Worm (Caenorhabditis elegans): ENCODE data around the gene clec-54.

Gene clec-54

DNA sequence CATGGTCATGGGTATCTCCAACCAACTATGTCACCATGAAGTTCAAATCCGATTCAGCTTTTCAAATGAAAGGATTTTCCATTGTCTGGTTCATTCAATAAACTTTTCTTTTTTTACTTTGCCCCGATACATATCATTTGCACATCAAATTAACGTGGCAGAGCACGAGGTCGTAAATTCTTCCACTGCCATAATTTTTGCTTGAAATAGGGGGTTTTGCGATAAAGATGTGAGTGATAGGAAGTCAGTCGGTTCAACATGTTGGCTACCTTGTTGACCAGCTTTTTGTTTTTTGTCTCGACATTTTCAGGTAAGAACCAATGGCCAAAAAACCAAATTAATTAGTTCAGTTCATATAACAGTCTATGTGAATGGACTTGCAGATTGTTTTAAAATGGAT is at the start of gene clec-54:
Gene clec-54, plus strand, starts transcription at position 224 of the 400 bp plus-strand sequence.
- TF ChIP-seq hnd-1 (tag; optimal IDR thresholded peaks at IDR 0.05): no peak

DNA sequence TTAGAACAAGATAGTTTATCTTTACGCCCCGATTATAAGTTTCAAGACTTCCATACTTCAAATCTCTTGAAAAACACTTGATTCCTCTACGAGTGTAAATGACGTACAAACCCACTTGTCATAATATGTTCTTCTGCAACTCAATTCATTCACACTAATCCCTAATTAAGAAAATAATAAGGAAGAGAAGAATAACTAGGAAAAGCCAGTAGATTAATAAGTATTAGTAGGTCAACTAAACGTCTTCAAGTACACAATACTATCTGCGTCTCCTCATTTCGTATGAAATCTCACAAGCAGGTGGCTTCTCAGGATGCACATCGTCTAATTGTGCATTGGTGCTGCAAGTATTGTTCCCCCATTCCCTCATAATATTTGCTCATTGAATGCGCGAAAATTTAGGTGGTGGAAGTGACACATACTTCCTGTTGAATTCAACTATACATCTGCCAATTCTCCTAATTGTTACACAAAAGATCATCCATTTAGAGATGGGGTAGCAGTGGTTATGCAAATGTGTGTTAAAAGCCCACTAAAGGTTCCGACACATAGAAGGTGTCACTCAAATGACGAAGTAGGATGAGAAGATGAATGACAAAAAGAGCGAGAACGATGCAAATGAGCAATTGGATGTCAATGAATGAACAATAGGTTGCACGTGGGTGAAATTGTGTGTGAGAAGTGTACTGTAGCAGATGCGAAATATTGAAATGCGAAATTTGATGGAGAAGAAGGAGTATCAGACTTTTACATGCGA is 49.5 kb upstream of the clec-54 start:
- peak; percentile 34 for TF ChIP-seq ceh-36 (tag; optimal IDR thresholded peaks at IDR 0.05)
- TF ChIP-seq tbx-37 (GFP tag; conservative IDR thresholded peaks at IDR 0.05): no peak
- no peak for TF ChIP-seq scrt-1 (GFP tag; IDR thresholded peaks at IDR 0.05)
- TF ChIP-seq tra-4 (tag; optimal IDR thresholded peaks at IDR 0.05): no peak

DNA sequence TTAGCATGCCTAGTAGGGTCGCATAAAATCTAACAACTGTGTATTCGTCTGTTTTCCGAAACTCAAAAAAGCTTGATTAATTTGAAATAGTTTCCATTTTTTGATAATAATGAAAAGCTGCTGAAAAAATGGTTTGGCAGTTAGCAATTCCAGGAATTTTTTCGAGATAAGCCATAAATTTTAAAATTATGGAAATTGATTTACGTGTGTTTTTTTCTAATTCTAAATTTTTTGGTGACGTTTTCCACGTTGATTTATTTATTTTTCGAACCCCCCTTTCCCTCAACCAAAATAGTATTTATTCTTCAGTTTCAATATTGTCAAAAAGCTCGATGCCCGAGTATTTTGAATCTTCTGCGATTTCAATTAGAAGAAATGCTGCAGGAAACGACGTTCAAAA is 47.8 kb upstream of the clec-54 start, which contains the start of gene F23B12.1:
Gene F23B12.1, plus strand, starts transcription at position 301 of the 400 bp plus-strand sequence.
- no peak for TF ChIP-seq hnd-1 (tag; optimal IDR thresholded peaks at IDR 0.05)
- TF ChIP-seq sea-1 (GFP tag; conservative IDR thresholded peaks at IDR 0.05): no peak
- TF ChIP-seq ets-7 (tag; optimal IDR thresholded peaks at IDR 0.05): no peak
- no peak for TF ChIP-seq ama-1 (optimal IDR thresholded peaks at IDR 0.05)
- TF ChIP-seq ceh-13 (GFP tag; optimal IDR thresholded peaks at IDR 0.05): no peak
- no peak for TF ChIP-seq B0310.2 (tag; optimal IDR thresholded peaks at IDR 0.05)
- TF ChIP-seq tra-4 (tag; optimal IDR thresholded peaks at IDR 0.05): no peak
- no peak for TF ChIP-seq pes-1 (GFP tag; IDR thresholded peaks at IDR 0.05)

DNA sequence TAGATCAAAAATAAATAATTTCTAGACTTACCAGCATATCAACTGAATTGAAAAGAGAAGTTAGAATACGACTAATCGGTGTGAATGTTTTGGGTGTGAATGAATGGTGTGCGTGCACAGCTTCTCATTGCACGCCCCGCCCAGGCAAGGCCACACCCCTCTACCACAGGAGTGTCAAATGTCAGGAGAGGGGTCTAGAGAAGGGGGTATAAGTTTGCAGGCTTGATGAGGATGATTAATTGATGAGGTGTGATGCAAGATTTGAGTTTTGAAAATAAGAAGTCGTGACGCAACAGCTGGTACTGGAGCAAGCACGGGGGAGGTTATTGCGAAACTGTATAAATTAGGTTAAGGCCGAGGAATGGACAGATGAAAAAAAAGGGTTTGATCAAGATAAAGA is 44.4 kb upstream of the clec-54 start, which contains the start of gene egl-1:
Gene egl-1, minus strand, starts transcription at position 101 of the 400 bp plus-strand sequence.
- no peak for TF ChIP-seq ceh-36 (tag; optimal IDR thresholded peaks at IDR 0.05)
- no peak for TF ChIP-seq aly-1 (tag; optimal IDR thresholded peaks at IDR 0.05)
- no peak for TF ChIP-seq tbx-37 (GFP tag; conservative IDR thresholded peaks at IDR 0.05)
- no peak for TF ChIP-seq tbx-11 (GFP tag; IDR thresholded peaks at IDR 0.05)
- TF ChIP-seq ama-1 (optimal IDR thresholded peaks at IDR 0.05): no peak
- TF ChIP-seq tra-4 (tag; optimal IDR thresholded peaks at IDR 0.05): no peak
- no peak for TF ChIP-seq scrt-1 (GFP tag; IDR thresholded peaks at IDR 0.05)
- no peak for TF ChIP-seq ceh-13 (GFP tag; optimal IDR thresholded peaks at IDR 0.05)
- TF ChIP-seq F13C5.2 (tag; optimal IDR thresholded peaks at IDR 0.05): no peak
- no peak for TF ChIP-seq pes-1 (GFP tag; IDR thresholded peaks at IDR 0.05)
- TF ChIP-seq sea-1 (GFP tag; conservative IDR thresholded peaks at IDR 0.05): no peak
- no peak for TF ChIP-seq hmbx-1 (tag; optimal IDR thresholded peaks at IDR 0.05)
- no peak for TF ChIP-seq hnd-1 (tag; optimal IDR thresholded peaks at IDR 0.05)
- TF ChIP-seq ets-7 (tag; optimal IDR thresholded peaks at IDR 0.05): no peak
- TF ChIP-seq hmg-4 (GFP tag; optimal IDR thresholded peaks at IDR 0.05): no peak
- TF ChIP-seq B0310.2 (tag; optimal IDR thresholded peaks at IDR 0.05): no peak
- no peak for TF ChIP-seq flt-1 (GFP tag; IDR thresholded peaks at IDR 0.05)

DNA sequence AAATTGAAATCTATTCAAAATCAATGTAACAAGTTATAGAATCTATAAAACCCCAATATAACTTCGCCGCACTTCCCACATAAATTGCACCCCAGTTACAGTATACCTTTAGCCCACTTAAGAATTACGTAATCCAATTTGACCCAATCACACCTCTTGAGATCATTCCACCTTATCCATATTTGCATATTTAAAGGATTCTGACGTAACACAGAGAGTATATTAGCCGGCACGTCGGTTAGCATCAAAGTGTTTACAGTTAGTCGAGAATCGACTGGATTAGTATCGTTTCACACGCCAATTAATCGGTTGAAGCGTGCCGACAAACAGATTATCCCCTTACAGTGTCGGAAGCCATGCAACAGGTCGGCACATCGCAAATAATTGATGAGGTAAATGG is 43.1 kb upstream of the clec-54 start:
- TF ChIP-seq ets-7 (tag; optimal IDR thresholded peaks at IDR 0.05) (no peak), ceh-36 (tag; optimal IDR thresholded peaks at IDR 0.05) (peak; percentile 71)

DNA sequence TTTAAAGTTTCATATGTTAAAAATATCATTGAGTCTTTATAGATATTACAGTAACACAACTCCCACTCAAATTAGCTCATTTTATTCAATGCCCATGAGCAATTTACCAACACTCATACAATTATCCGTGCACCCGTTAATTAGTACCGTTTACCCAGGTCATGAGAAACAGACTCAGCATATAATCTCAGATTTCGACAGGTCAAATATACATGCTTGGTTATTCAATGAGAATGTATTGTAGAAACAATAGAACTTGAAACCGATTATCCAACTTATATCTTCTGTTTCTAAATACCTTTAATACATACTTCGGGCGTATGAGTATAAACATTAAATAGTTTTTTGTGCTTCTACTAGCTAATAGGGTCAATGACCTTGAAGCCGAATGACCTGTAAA is 40.5 kb upstream of the clec-54 start:
- TF ChIP-seq flt-1 (GFP tag; IDR thresholded peaks at IDR 0.05) (no peak), ceh-13 (GFP tag; optimal IDR thresholded peaks at IDR 0.05) (no peak), hmbx-1 (tag; optimal IDR thresholded peaks at IDR 0.05) (no peak), pes-1 (GFP tag; IDR thresholded peaks at IDR 0.05) (no peak), hnd-1 (tag; optimal IDR thresholded peaks at IDR 0.05) (no peak), tbx-11 (GFP tag; IDR thresholded peaks at IDR 0.05) (no peak), F13C5.2 (tag; optimal IDR thresholded peaks at IDR 0.05) (no peak), tra-4 (tag; optimal IDR thresholded peaks at IDR 0.05) (no peak), tbx-37 (GFP tag; conservative IDR thresholded peaks at IDR 0.05) (no peak), ama-1 (optimal IDR thresholded peaks at IDR 0.05) (no peak), sea-1 (GFP tag; conservative IDR thresholded peaks at IDR 0.05) (no peak), ets-7 (tag; optimal IDR thresholded peaks at IDR 0.05) (no peak), scrt-1 (GFP tag; IDR thresholded peaks at IDR 0.05) (no peak), aly-1 (tag; optimal IDR thresholded peaks at IDR 0.05) (no peak), hmg-4 (GFP tag; optimal IDR thresholded peaks at IDR 0.05) (no peak), ceh-36 (tag; optimal IDR thresholded peaks at IDR 0.05) (no peak)

DNA sequence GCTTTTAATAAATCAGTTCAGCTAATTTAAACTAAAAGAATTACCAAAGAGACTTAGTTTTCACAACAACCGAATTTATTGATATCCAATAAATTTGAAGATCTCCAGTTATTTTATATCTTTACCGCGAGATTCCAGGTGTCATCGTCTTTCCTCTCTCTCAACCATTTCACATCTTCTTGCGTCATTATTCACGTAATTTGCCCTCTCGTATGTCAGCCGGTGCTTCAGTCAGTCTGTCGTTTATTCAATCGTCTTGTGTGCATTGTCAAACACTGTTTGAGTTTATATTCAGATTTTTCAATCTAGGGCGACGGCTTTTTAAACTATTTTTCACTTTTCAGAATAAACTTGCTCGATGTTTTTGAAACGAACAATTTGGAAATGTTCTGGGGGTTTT is 39.3 kb upstream of the clec-54 start:
- TF ChIP-seq ceh-13 (GFP tag; optimal IDR thresholded peaks at IDR 0.05): no peak
- no peak for TF ChIP-seq ama-1 (optimal IDR thresholded peaks at IDR 0.05)
- no peak for TF ChIP-seq hnd-1 (tag; optimal IDR thresholded peaks at IDR 0.05)
- no peak for TF ChIP-seq tbx-11 (GFP tag; IDR thresholded peaks at IDR 0.05)
- TF ChIP-seq B0310.2 (tag; optimal IDR thresholded peaks at IDR 0.05): no peak
- TF ChIP-seq F13C5.2 (tag; optimal IDR thresholded peaks at IDR 0.05): no peak
- TF ChIP-seq sea-1 (GFP tag; conservative IDR thresholded peaks at IDR 0.05): no peak
- no peak for TF ChIP-seq flt-1 (GFP tag; IDR thresholded peaks at IDR 0.05)
- no peak for TF ChIP-seq ets-7 (tag; optimal IDR thresholded peaks at IDR 0.05)
- TF ChIP-seq hmg-4 (GFP tag; optimal IDR thresholded peaks at IDR 0.05): no peak
- no peak for TF ChIP-seq ceh-36 (tag; optimal IDR thresholded peaks at IDR 0.05)
- TF ChIP-seq hmbx-1 (tag; optimal IDR thresholded peaks at IDR 0.05): no peak
- no peak for TF ChIP-seq scrt-1 (GFP tag; IDR thresholded peaks at IDR 0.05)
- no peak for TF ChIP-seq pes-1 (GFP tag; IDR thresholded peaks at IDR 0.05)

DNA sequence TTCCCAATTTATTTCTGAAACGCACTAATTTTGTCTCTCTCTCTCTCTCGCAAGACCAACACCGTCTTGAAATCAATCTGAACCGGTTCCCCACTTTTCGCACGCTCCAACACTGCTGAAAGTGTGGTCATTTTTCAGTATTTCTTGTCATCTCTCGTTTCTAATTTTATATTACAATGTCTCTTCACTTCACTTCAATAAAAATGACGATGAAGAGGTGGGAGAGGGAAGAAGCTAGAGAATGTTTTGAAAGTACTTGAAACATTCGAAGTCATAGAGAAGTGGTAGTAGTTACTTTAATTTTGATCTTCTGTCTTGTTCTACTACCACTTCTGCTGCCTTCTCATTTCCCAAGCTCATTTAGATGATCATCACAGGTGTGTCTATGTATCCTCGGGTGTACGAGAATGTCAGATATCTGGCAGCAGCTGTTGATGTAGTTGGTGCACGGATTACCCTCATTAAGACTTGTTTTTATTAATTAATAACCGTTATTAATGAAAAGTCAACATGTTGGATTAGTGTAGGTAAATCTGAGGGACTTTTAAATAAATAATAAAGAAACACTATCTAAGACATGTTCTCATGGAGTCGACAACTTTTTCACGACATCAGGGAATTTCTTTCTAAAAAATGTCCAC is 38.5 kb upstream of the clec-54 start:
- no peak for TF ChIP-seq B0310.2 (tag; optimal IDR thresholded peaks at IDR 0.05)

All from whole organism, early embryonic.